Fruit fly (Drosophila melanogaster) S2 (cell line): ENCODE data around the gene Larp7.

Experiments
- CG8478 ChIP-seq: fragments of >200 bp; optimal IDR thresholded peaks from 2 replicates; lab custom pipeline; 2018
- CTCF ChIP-seq, 2 experiments: fragments of >200 bp; optimal IDR thresholded peaks; 2 replicates each; lab custom pipeline; 2018

Larp7 gene

dm6 chrX:9243417-9243884 lies at the start of gene Larp7, which contains the start of gene mxc:
TSS of gene Larp7 (plus strand) at chrX:9243817.
TSS of gene mxc (minus strand) at chrX:9243467.
- TF ChIP-seq CG8478 (lab: Kevin White, UChicago) (no peak), CTCF (optimal IDR thresholded peaks at IDR 0.05; lab: Kevin White, UChicago) (peak in 1 of 2 experiments; percentile 21)

DNA sequence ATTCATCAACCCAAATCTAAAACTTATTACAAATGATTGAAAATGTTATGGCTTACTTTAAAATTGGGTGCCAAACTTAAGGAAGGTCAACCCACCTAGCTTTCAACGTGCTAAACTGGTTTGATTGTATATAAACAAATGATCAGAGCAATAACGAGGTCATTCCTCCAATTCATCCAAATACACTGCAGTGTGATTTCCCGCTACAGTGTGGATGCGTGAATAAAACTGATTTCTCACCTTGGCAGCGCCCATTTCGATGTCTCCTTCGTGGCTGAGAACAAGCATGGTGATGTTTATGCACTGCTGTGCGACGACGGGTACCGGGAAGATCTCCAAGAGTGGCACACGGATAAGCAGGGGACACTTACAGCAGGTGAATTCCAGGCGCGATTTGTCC lies 48.3 kb upstream of the Larp7 start:
- TF ChIP-seq CG8478 (lab: Kevin White, UChicago), result no peak
- TF ChIP-seq CTCF (optimal IDR thresholded peaks at IDR 0.05; lab: Kevin White, UChicago), result no peak

dm6 chrX:9196362-9196761 lies 47.3 kb upstream of the Larp7 start, which contains the start of gene CG12118:
TSS of gene CG12118 (minus strand) at chrX:9196414.
- no peak for TF ChIP-seq CTCF (optimal IDR thresholded peaks at IDR 0.05; lab: Kevin White, UChicago)
- no peak for TF ChIP-seq CG8478 (lab: Kevin White, UChicago)

DNA sequence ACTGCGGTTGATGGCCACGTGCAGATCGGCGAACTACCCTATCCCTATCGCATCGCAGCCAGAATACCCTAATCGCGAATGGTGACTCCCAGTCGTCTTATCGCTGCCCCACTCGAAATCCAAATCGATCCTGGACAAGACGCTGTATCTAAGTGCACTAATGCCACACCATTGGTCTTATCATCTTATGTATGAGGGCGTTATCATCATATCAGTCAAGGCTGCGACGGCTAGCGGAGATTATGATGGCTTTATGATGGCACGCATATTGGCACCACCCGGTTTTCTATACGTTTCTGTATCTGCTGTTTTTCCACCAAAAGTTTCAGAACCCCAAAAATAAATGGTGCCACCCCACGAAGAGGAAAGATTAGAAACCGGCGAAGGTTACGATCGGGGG lies 43.4 kb upstream of the Larp7 start:
- TF ChIP-seq CG8478 (lab: Kevin White, UChicago), result no peak
- no peak for TF ChIP-seq CTCF (optimal IDR thresholded peaks at IDR 0.05; lab: Kevin White, UChicago)

- TF ChIP-seq CG8478 (lab: Kevin White, UChicago), result no peak
- TF ChIP-seq CTCF (optimal IDR thresholded peaks at IDR 0.05; lab: Kevin White, UChicago), result no peak
Measured at dm6 chrX:9201080-9201479, 42.5 kb upstream of the Larp7 start.

- no peak for TF ChIP-seq CTCF (optimal IDR thresholded peaks at IDR 0.05; lab: Kevin White, UChicago)
- no peak for TF ChIP-seq CG8478 (lab: Kevin White, UChicago)
Measured at dm6 chrX:9201866-9202681, 41.5 kb upstream of the Larp7 start.

dm6 chrX:9210787-9211186 lies 32.8 kb upstream of the Larp7 start, which contains the start of gene SmydA-9:
TSS of gene SmydA-9 (minus strand) at chrX:9210887.
- TF ChIP-seq CTCF (optimal IDR thresholded peaks at IDR 0.05; lab: Kevin White, UChicago) (no peak), CG8478 (lab: Kevin White, UChicago) (no peak)

DNA sequence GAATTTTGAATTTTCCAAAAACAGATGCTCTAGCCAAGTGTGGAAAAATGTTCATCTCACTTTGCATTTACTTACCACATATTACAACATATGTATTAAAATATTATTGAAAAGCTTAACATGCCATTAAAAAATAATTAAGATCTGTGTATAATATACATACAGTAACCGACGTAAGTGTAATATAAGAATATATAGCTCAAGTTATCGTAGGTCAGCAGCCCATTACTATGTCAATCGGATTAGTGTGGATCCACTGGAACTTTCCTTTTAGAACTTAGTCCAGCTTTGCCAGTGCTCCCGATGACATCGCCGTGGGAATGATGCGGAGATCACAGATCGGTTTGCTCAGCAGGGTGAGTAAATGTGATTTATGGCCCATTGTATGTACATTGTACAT lies 29.0 kb upstream of the Larp7 start, which contains the start of gene Obp8a:
Gene Obp8a, plus strand, starts transcription at position 301 of the 400 bp plus-strand sequence.
- TF ChIP-seq CG8478 (lab: Kevin White, UChicago) (no peak), CTCF (optimal IDR thresholded peaks at IDR 0.05; lab: Kevin White, UChicago) (no peak)

- no peak for TF ChIP-seq CTCF (optimal IDR thresholded peaks at IDR 0.05; lab: Kevin White, UChicago)
- TF ChIP-seq CG8478 (lab: Kevin White, UChicago), result no peak
Measured at dm6 chrX:9215485-9215884, 28.1 kb upstream of the Larp7 start, which contains the start of gene CG15368. TSS of gene CG15368 (plus strand) at chrX:9215785.

- TF ChIP-seq CG8478 (lab: Kevin White, UChicago) (no peak), CTCF (optimal IDR thresholded peaks at IDR 0.05; lab: Kevin White, UChicago) (no peak)
Measured at dm6 chrX:9216572-9216971, 27.0 kb upstream of the Larp7 start, which contains the start of gene CG15369. TSS of gene CG15369 (plus strand) at chrX:9216872.

DNA sequence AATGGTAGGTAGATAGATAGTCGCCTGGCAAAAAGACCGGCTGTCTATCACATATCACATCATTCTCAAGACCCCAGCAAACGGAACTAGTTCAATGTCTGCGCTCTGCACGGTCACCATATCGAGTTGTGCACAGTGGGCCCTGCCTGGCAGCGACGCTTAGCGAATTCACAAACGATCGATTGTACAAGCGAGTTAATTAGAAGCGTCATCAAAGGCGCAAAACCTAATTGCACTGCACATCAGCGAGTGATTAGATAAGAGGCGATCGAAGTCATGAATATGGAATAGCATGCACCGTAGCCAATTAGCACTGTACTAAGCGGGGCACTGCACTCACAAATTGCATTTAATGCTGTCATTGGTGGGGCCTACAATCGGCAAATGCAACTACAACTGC lies 23.2 kb upstream of the Larp7 start:
- TF ChIP-seq CG8478 (lab: Kevin White, UChicago), result no peak

- no peak for TF ChIP-seq CG8478 (lab: Kevin White, UChicago)
- TF ChIP-seq CTCF (optimal IDR thresholded peaks at IDR 0.05; lab: Kevin White, UChicago), result no peak
Measured at dm6 chrX:9223182-9223581, 20.4 kb upstream of the Larp7 start, which contains the start of gene t. TSS of gene t (minus strand) at chrX:9223257.

dm6 chrX:9224423-9224822 lies 19.2 kb upstream of the Larp7 start:
- TF ChIP-seq CTCF (optimal IDR thresholded peaks at IDR 0.05; lab: Kevin White, UChicago) (no peak), CG8478 (lab: Kevin White, UChicago) (no peak)

dm6 chrX:9225137-9225536 lies 18.5 kb upstream of the Larp7 start, which contains the start of gene CG15370:
TSS of gene CG15370 (plus strand) at chrX:9225437.
- TF ChIP-seq CTCF (optimal IDR thresholded peaks at IDR 0.05; lab: Kevin White, UChicago) (no peak), CG8478 (lab: Kevin White, UChicago) (no peak)

dm6 chrX:9226837-9227236 lies 16.8 kb upstream of the Larp7 start, which contains the start of gene Gr8a:
TSS of gene Gr8a (plus strand) at chrX:9227137.
- no peak for TF ChIP-seq CG8478 (lab: Kevin White, UChicago)
- TF ChIP-seq CTCF (optimal IDR thresholded peaks at IDR 0.05; lab: Kevin White, UChicago), result no peak
